Fruit fly (Drosophila melanogaster) S2 (cell line): Measurements from ENCODE around the gene CG9691.

Experiments used
- CG8478 ChIP-seq: fragments of >200 bp; optimal IDR thresholded peaks from 2 replicates; lab custom pipeline; 2018
- CTCF ChIP-seq, 2 experiments: fragments of >200 bp; optimal IDR thresholded peaks; 2 replicates each; lab custom pipeline; 2018

- TF ChIP-seq CTCF (optimal IDR thresholded peaks at IDR 0.05; lab: Kevin White, UChicago) (no peak), CG8478 (lab: Kevin White, UChicago) (no peak)
Observed at dm6 chrX:9930882-9931281, 46.6 kb downstream of the CG9691 start, which contains the start of gene Idgf4.
